Worm (Caenorhabditis elegans): ENCODE results near the gene oct-2.

oct-2 gene

ce11 chrX:11344899-11345298 is 1.4 kb upstream of the oct-2 start:
- TF ChIP-seq ham-2 (GFP tag; optimal IDR thresholded peaks at IDR 0.05), result no peak
- peak; percentile 61 for TF ChIP-seq hlh-1 (tag; optimal IDR thresholded peaks at IDR 0.05)
- no peak for TF ChIP-seq cnd-1 (tag; optimal IDR thresholded peaks at IDR 0.05)
- TF ChIP-seq unc-62 (GFP tag; optimal IDR thresholded peaks at IDR 0.05), result peak; percentile 21
- TF ChIP-seq mab-5 (tag; optimal IDR thresholded peaks at IDR 0.05), result no peak
- no peak for TF ChIP-seq lsy-2 (tag; optimal IDR thresholded peaks at IDR 0.05)
- no peak for TF ChIP-seq M03D4.4 (tag; optimal IDR thresholded peaks at IDR 0.05)

- TF ChIP-seq lsy-2 (tag; optimal IDR thresholded peaks at IDR 0.05), result no peak
- TF ChIP-seq nhr-237 (tag; optimal IDR thresholded peaks at IDR 0.05), result no peak
- TF ChIP-seq hlh-1 (tag; optimal IDR thresholded peaks at IDR 0.05), result no peak
- no peak for TF ChIP-seq elt-1 (tag; optimal IDR thresholded peaks at IDR 0.05; ENCODE audit: borderline replicate concordance, insufficient read depth)
- peak; percentile 89 for TF ChIP-seq ces-1 (GFP tag; optimal IDR thresholded peaks at IDR 0.05)
- no peak for TF ChIP-seq unc-62 (GFP tag; optimal IDR thresholded peaks at IDR 0.05)
These were observed 784 bp upstream of the oct-2 start for ce11 chrX:11345471-11345870.

- TF ChIP-seq ces-1 (GFP tag; optimal IDR thresholded peaks at IDR 0.05) (no peak), lsy-2 (tag; optimal IDR thresholded peaks at IDR 0.05) (no peak), lin-13 (tag; optimal IDR thresholded peaks at IDR 0.05) (no peak), sem-2 (GFP tag; optimal IDR thresholded peaks at IDR 0.05) (no peak), snpc-4 (tag; optimal IDR thresholded peaks at IDR 0.05) (no peak), nhr-12 (tag; optimal IDR thresholded peaks at IDR 0.05) (no peak), ceh-43 (GFP tag; optimal IDR thresholded peaks at IDR 0.05) (no peak), tbx-8 (GFP tag; optimal IDR thresholded peaks at IDR 0.05) (no peak), nhr-2 (tag; optimal IDR thresholded peaks at IDR 0.05) (no peak), mep-1 (tag; optimal IDR thresholded peaks at IDR 0.05) (no peak), nhr-237 (tag; optimal IDR thresholded peaks at IDR 0.05) (no peak), unc-39 (tag; optimal IDR thresholded peaks at IDR 0.05) (no peak), lin-32 (GFP tag; optimal IDR thresholded peaks at IDR 0.05) (no peak), M03D4.4 (tag; optimal IDR thresholded peaks at IDR 0.05) (no peak), bed-3 (GFP tag; optimal IDR thresholded peaks at IDR 0.05) (no peak), nhr-28 (tag; optimal IDR thresholded peaks at IDR 0.05) (no peak), drap-1 (GFP tag; optimal IDR thresholded peaks at IDR 0.05) (no peak), cnd-1 (tag; optimal IDR thresholded peaks at IDR 0.05) (no peak), sptf-1 (tag; optimal IDR thresholded peaks at IDR 0.05) (no peak)
These were observed 5.0 kb downstream of the oct-2 start for ce11 chrX:11351288-11351687.

ce11 chrX:11351856-11352255 is 5.6 kb downstream of the oct-2 start, which contains the start of gene pgp-3:
TSS of gene pgp-3 (plus strand) at chrX:11352156.
- TF ChIP-seq ceh-83 (GFP tag; optimal IDR thresholded peaks at IDR 0.05) (no peak), lsy-2 (tag; optimal IDR thresholded peaks at IDR 0.05) (no peak), drap-1 (GFP tag; optimal IDR thresholded peaks at IDR 0.05) (no peak), lin-32 (GFP tag; optimal IDR thresholded peaks at IDR 0.05) (no peak), flh-1 (GFP tag; optimal IDR thresholded peaks at IDR 0.05) (no peak), mls-2 (tag; optimal IDR thresholded peaks at IDR 0.05) (no peak), snpc-4 (tag; optimal IDR thresholded peaks at IDR 0.05) (no peak), cnd-1 (tag; optimal IDR thresholded peaks at IDR 0.05) (no peak)

ce11 chrX:11355856-11356255 is 9.6 kb downstream of the oct-2 start:
- TF ChIP-seq M03D4.4 (tag; optimal IDR thresholded peaks at IDR 0.05) (no peak), sptf-1 (tag; optimal IDR thresholded peaks at IDR 0.05) (no peak), mls-2 (tag; optimal IDR thresholded peaks at IDR 0.05) (no peak), pha-4 (tag; optimal IDR thresholded peaks at IDR 0.05) (no peak), nhr-2 (tag; optimal IDR thresholded peaks at IDR 0.05) (no peak), ceh-43 (GFP tag; optimal IDR thresholded peaks at IDR 0.05) (no peak), snpc-4 (tag; optimal IDR thresholded peaks at IDR 0.05) (no peak), hlh-1 (tag; optimal IDR thresholded peaks at IDR 0.05) (no peak), drap-1 (GFP tag; optimal IDR thresholded peaks at IDR 0.05) (no peak), cnd-1 (tag; optimal IDR thresholded peaks at IDR 0.05) (no peak), ces-1 (GFP tag; optimal IDR thresholded peaks at IDR 0.05) (no peak), unc-62 (GFP tag; optimal IDR thresholded peaks at IDR 0.05) (no peak), sem-2 (GFP tag; optimal IDR thresholded peaks at IDR 0.05) (no peak), lin-32 (GFP tag; optimal IDR thresholded peaks at IDR 0.05) (no peak), nhr-76 (tag; optimal IDR thresholded peaks at IDR 0.05) (no peak), ceh-39 (tag; optimal IDR thresholded peaks at IDR 0.05) (no peak), ceh-83 (GFP tag; optimal IDR thresholded peaks at IDR 0.05) (no peak), blmp-1 (tag; optimal IDR thresholded peaks at IDR 0.05) (no peak)
